Worm (Caenorhabditis elegans): ENCODE measurements around the gene F21C10.3.
A peak's percentile ranks its signal among the peaks of the same experiment; 100 is the strongest.

The F21C10.3 gene

ce11 chrV:9109281-9109680, 18.6 kb upstream of the F21C10.3 start, which contains the start of gene pqn-31:
TSS of gene pqn-31 (plus strand) at chrV:9109581.
- TF ChIP-seq lin-32 (GFP tag; optimal IDR thresholded peaks at IDR 0.05) (no peak), mls-2 (tag; optimal IDR thresholded peaks at IDR 0.05) (no peak)

DNA sequence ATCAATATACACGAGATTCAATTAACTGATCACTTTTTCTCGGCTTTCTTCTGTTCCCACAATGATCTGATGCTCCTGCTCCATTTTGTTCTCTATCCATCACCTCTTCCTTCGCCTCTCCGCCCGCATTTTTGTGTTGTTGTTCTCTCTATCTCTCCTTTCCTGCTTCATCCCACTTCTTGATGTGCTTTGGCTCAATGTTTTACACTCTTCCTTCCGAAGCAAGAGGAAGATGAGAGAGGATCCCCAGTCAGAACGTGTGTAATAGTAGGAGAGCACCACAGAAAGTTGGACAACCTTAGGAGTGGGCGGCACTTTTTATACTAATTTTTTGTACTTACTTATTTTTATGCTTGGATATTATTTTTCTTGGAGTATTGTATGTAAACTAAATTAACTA, 15.9 kb upstream of the F21C10.3 start:
- TF ChIP-seq tbx-8 (GFP tag; optimal IDR thresholded peaks at IDR 0.05) (no peak), unc-120 (tag; optimal IDR thresholded peaks at IDR 0.05; ENCODE audit: poor library complexity, severe bottlenecking) (peak; percentile 97), ces-1 (GFP tag; optimal IDR thresholded peaks at IDR 0.05) (no peak), ham-2 (GFP tag; optimal IDR thresholded peaks at IDR 0.05) (no peak), ceh-39 (tag; optimal IDR thresholded peaks at IDR 0.05) (no peak), mls-2 (tag; optimal IDR thresholded peaks at IDR 0.05) (no peak), nhr-2 (tag; optimal IDR thresholded peaks at IDR 0.05) (no peak), mep-1 (tag; optimal IDR thresholded peaks at IDR 0.05) (no peak), ztf-11 (tag; optimal IDR thresholded peaks at IDR 0.05) (no peak), sptf-1 (tag; optimal IDR thresholded peaks at IDR 0.05) (no peak), bed-3 (GFP tag; optimal IDR thresholded peaks at IDR 0.05) (no peak), hlh-1 (tag; optimal IDR thresholded peaks at IDR 0.05) (peak; percentile 43)

DNA sequence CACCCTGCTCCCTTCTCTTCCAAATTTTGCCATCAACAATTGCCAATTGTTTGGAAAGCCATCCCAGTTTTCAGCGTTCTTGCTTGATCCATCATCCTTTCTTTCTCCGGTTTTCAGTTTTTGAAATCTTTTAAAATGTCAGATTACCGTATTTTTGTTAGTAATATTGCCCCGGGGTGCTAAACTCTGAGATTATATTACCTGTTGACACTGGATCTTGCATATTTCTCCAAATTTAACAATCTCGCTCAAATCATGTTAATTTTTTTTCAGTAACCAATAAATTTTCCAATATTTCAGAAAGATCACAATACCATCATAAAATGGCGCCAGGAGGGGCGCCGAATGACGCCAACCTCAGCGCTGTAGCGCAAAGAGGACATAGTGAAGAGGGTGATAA, 15.4 kb upstream of the F21C10.3 start, which contains the start of gene F21C10.7:
Gene F21C10.7 (plus strand): TSS at position 301 of the 400 bp plus-strand sequence.
- TF ChIP-seq zip-8 (tag; optimal IDR thresholded peaks at IDR 0.05) (no peak), mep-1 (tag; optimal IDR thresholded peaks at IDR 0.05) (no peak), ceh-39 (tag; optimal IDR thresholded peaks at IDR 0.05) (no peak)

- TF ChIP-seq cnd-1 (tag; optimal IDR thresholded peaks at IDR 0.05) = no peak
- no peak for TF ChIP-seq bed-3 (GFP tag; optimal IDR thresholded peaks at IDR 0.05)
- no peak for TF ChIP-seq ham-2 (GFP tag; optimal IDR thresholded peaks at IDR 0.05)
- no peak for TF ChIP-seq nhr-2 (tag; optimal IDR thresholded peaks at IDR 0.05)
- no peak for TF ChIP-seq ceh-83 (GFP tag; optimal IDR thresholded peaks at IDR 0.05)
- TF ChIP-seq flh-1 (GFP tag; optimal IDR thresholded peaks at IDR 0.05) = no peak
- TF ChIP-seq nhr-28 (tag; optimal IDR thresholded peaks at IDR 0.05) = no peak
- no peak for TF ChIP-seq M03D4.4 (tag; optimal IDR thresholded peaks at IDR 0.05)
- TF ChIP-seq mls-2 (tag; optimal IDR thresholded peaks at IDR 0.05) = no peak
- no peak for TF ChIP-seq mab-5 (tag; optimal IDR thresholded peaks at IDR 0.05)
Measured at ce11 chrV:9122004-9122403, 5.9 kb upstream of the F21C10.3 start, which contains the start of gene F21C10.13. TSS of gene F21C10.13 (plus strand) at chrV:9122304.

DNA sequence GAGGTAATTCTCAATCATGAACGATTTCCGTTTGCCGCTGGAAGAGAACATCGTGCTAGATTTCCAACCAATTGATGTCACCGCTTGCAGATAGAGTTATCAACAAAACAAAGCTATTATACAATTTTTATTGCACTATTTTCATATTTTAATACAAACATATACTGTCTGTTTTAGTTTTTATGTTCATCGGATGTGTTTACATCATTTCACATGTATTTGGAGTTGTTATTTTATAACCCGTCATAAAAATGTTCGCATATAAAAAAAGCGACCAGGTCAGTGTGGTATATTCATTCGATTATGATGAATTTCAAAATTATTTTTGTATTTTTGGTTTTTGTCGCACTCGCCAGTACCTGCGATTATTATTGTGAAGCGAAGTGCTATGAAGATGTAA, 4.7 kb upstream of the F21C10.3 start, which contains the start of gene F21C10.11:
Gene F21C10.11 (plus strand): TSS at position 301 of the 400 bp plus-strand sequence.
- no peak for TF ChIP-seq lsy-2 (tag; optimal IDR thresholded peaks at IDR 0.05)
- no peak for TF ChIP-seq mls-2 (tag; optimal IDR thresholded peaks at IDR 0.05)
- no peak for TF ChIP-seq pha-4 (tag; optimal IDR thresholded peaks at IDR 0.05)

DNA sequence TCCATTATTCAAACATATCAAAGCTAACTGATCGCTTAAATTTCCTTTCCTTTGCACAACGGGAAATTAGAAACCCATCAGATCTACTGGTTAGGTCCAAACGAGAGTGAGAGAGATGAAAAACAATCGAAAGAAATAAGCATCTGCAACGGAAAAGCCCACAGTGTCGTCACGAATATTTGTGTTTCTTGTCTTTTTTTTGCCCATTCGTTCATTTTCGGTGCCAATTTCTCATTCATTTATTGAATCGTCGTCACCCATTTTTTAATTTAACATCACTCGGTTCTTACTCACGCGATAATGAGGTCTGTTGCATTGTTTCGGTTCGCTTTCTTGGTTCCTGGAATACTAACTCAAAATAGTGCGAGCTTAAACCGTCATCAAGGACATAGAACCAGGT, 3.7 kb upstream of the F21C10.3 start, which contains the start of gene F21C10.6:
Gene F21C10.6 (plus strand): TSS at position 301 of the 400 bp plus-strand sequence.
- TF ChIP-seq pha-4 (tag; optimal IDR thresholded peaks at IDR 0.05) = no peak
- no peak for TF ChIP-seq nhr-12 (tag; optimal IDR thresholded peaks at IDR 0.05)

DNA sequence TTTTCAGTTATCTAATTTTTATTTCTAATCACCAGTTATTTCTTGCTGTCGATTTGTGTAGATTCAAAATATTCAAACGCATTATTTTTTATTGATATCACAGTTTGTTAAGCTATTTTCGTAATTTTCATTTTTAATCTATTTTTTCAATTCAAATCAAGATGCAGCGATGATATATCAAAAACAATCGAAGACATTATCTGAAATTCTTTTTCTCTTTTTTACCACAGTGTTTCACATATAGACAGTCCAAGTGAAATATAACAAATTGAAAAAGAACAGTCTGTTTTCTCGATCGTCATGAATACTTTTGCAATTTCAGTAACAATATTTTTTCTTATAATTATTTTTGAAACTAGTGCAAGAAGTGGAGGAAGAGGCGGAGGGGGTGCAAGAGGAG, 2.5 kb upstream of the F21C10.3 start, which contains the start of gene F21C10.5:
Gene F21C10.5 (plus strand): TSS at position 301 of the 400 bp plus-strand sequence.
- TF ChIP-seq nhr-76 (tag; optimal IDR thresholded peaks at IDR 0.05) (no peak), ztf-11 (tag; optimal IDR thresholded peaks at IDR 0.05) (no peak), nhr-2 (tag; optimal IDR thresholded peaks at IDR 0.05) (no peak), mab-5 (tag; optimal IDR thresholded peaks at IDR 0.05) (no peak), ceh-43 (GFP tag; optimal IDR thresholded peaks at IDR 0.05) (no peak), drap-1 (GFP tag; optimal IDR thresholded peaks at IDR 0.05) (no peak), bed-3 (GFP tag; optimal IDR thresholded peaks at IDR 0.05) (no peak)

DNA sequence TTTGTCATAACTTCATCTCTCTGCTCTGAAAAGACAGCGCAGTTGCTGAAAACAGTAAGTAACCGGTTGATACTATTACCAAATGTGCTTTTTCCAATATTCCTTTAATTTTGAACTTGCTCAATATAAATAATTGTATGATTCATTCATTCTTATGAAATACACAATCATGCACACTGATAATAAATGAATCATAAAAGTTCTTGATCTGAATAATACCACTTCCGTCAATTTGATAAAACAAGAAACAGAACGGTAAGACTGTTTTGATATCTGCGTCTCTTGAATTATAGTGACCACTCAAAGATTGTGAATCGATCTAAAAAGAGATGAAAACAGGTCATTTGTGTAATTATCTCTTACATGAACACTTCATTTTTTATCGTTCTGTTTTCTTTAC, 1.6 kb upstream of the F21C10.3 start, which contains the start of gene F21C10.4:
Gene F21C10.4 (plus strand): TSS at position 301 of the 400 bp plus-strand sequence.
- TF ChIP-seq mab-5 (tag; optimal IDR thresholded peaks at IDR 0.05) (no peak), unc-62 (GFP tag; optimal IDR thresholded peaks at IDR 0.05) (no peak), nhr-2 (tag; optimal IDR thresholded peaks at IDR 0.05) (no peak), flh-1 (GFP tag; optimal IDR thresholded peaks at IDR 0.05) (no peak)
